Worm (Caenorhabditis elegans) whole organism, dauer: ENCODE measurements around the gene snf-11.

Experiments
- unc-62 ChIP-seq: sonication (generic microtip); optimal IDR thresholded peaks from 2 replicates; lab custom pipeline; 2017; ENCODE audit warnings: missing biosample characterization, missing genetic modification reagents, missing genetic modification characterization

The snf-11 gene

DNA sequence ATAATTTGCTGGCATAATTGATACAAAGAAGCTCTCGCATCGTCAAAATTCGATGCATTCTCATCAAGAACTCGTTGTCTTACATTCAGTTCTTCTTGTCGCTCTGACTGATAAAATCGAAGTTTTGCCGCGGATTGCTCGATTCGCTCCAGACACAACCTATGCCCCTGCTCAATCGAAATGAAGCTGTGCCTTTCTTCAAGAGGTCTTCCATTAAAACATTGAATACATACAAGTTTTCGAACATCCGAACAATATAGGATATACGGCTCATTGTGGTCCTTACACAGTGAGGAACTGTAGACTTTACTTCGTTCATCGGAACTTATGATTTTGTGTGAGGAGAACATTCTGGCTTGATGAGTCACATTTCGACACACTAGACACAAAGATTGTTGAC is 12.6 kb upstream of the snf-11 start:
- TF ChIP-seq unc-62 (GFP tag; lab: Kevin White, UChicago): no peak

DNA sequence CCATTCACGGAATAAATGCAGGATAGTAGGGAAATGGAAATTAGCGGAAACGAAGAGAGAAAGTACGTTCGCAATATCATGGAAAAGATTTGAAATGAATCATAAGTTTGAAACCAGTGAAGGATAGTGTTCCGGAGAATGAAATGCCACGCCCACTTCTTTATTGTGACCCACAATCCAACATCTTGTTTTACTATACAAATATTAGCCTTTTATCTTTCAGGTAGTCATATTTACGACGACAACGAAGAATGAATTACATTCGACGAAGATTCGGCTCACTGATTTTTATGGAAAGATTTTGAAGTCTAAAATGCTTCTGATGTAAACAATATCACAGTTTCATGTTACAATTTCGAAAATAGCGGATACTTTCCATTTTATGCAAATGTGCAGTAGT is 8.6 kb upstream of the snf-11 start, which contains the start of gene cutl-18:
TSS of gene cutl-18 (minus strand) at position 101 of the 400 bp plus-strand sequence.
- TF ChIP-seq unc-62 (GFP tag; lab: Kevin White, UChicago): no peak

DNA sequence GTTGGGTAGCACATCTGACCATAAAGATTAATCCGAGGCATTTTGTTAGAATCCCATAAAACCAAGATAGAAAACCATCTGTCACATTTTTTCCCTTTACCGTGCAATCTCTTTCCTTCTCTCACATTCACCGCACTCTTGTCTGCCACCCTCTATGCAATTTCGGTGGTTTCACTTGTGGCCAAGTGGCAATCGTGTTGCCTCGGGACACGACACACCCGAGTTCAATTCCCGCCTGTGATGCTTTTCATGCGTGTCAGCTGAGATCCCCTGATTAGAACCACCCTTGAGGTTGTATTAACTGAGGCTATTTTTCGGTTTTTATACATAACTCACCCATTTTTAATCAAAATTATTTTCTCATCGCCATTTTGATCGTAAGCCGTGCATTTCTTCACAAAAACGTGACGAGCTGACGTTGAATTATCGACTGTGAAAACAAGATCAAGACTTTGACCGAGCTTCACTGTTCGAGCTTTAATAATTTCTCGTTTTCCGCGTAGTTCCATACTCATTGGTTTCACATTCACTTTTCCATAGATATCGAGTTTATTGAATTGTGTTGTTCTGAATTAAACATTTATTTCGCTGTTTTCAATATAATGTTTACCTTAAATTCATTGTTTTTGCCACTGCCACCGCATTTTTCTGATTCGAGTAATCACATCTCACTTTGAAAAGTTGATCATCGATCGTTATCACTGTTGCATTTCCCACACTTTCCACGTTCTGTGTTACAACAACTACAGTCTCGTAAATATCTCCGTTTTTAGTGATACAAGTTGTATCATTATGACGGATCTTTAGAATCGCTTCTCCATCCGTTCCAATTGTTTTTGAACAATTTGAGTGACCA is 6.0 kb upstream of the snf-11 start:
- no peak for TF ChIP-seq unc-62 (GFP tag; lab: Kevin White, UChicago)

DNA sequence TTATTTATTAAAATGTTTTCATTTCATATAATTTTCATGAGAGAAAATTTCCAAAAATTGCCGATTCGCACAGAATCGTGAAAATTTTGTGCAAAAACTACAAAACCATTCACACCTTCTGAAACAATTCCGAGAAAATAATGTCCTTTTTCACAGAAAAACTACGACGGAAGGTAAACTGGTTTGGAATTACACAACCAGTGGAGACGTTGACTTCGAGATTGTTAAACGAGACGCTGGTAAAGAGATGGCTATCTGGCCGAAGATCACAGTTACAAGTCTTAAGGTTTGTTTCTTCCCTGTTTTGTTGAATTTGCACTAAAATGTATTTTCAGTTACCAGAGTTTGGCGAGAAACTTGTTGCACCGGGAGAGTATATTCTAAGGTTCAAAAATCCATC is 4.7 kb upstream of the snf-11 start:
- no peak for TF ChIP-seq unc-62 (GFP tag; lab: Kevin White, UChicago)

DNA sequence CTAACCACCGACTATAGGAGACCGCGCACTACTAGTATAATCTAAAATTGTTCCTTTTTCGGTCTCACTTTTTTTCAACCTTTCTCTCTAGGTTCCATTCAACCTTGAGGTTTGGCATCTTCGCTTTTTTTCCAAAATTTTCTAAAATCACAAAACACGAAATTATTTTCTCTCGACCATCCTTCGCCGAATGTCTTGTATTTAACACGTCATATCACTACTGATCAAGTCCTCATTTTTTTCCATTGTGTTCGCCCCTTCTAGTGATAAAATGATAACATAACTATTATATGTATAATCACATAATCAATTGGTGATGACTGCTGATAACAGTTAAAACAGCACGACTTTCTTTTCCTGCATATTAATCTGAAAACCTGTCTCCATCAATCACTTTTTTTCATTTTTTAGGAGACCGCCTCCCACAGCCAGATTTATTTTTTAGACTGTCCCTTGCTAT is 2.8 kb upstream of the snf-11 start, which contains the start of gene T03F7.7:
TSS of gene T03F7.7 (plus strand) at position 410 of the 460 bp plus-strand sequence.
- no peak for TF ChIP-seq unc-62 (GFP tag; lab: Kevin White, UChicago)

DNA sequence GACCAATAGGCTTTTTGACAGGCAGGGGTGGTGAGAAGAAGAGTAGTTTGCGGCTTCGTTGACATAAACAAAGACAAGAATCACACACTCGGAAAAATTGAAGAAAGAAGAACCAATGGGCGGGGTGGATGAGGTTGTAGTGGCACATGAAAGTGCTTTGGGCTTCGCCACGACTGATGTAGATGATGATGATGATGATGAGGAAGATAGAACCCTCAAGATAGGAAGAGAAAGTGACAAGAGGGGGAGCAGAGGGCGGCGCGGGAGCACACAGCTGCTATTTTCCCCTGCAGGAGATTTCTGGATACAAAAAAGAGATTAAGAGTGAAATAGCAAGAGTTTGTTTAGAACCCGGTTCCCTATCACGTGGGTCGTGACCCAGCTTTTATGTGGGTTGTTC is 669 bp upstream of the snf-11 start:
- TF ChIP-seq unc-62 (GFP tag; lab: Kevin White, UChicago): no peak

DNA sequence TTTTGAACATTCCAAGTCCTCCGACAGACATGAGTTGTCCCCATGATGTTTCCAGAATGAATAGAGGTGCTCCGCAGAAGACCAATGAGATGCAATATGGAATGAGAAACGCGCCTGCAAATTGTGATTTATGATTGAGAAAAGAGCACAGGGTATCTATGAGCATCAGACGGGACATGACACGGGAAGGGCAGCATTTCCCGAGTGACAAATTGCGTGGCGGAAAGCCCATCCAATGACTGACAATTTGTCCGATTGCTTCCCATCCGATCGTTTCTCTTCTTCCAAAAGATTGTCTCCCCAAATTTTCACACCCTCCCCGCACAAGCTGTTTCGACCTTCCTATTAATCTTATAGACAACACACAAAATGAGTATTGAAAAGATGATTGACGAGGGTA is 465 bp downstream of the snf-11 start:
- TF ChIP-seq unc-62 (GFP tag; lab: Kevin White, UChicago): no peak

DNA sequence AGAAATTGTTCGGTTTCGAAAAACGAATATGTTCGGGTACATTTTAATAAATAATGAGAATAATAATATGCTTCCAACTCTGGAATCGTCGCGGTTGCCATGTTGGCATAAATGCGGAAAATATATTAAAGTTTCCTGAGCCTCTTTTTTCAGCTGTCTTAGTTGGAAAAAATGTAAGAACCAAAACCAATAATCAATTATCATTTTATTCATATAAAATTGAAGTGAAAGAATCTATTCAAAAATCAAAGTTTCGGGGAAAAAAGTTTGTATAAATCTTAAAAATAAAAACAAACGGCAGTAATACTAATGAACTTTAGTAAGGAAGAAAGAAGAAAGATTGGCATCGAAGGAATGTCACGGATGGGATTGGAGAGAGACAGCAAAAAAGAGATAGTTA is 3.4 kb downstream of the snf-11 start, which contains the start of gene srh-45:
TSS of gene srh-45 (minus strand) at position 101 of the 400 bp plus-strand sequence.
- TF ChIP-seq unc-62 (GFP tag; lab: Kevin White, UChicago): no peak

DNA sequence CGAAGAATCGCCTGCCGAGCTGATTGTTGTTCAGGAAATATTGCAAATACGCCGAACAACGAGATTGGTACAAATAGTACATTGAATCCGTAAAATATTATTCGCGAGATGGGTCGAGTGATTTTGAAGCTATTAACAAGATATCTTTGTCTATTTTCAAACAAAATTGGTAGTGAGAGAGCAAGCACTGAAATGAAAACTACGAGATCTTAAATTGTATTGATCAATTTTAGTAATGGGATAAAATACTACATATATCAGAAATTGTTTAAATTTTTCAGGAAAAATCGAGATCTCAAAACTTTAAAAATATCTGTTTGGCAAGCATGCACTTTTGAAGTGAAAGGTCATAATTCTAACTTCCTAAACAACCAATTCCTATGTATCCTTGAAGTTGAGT is 4.0 kb downstream of the snf-11 start:
- TF ChIP-seq unc-62 (GFP tag; lab: Kevin White, UChicago): no peak

DNA sequence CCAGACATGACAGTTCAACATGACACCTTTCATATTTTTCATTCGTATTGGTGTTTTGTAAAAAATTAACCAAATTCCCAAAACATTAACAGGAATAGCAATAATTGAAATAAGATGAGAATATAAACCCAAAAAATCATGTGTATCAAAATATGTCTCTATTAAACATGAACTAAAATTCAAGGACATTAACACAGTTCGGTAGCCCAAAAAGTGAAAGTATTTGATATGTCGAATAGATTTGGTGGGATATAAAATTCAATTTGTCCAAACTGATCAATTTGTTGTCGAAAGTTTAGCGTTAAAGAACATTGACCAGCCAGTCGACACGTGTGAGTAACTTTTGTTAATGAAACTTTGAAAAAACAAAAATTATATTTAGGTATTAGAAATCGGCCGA is 5.5 kb downstream of the snf-11 start, which contains the start of gene srh-46:
TSS of gene srh-46 (minus strand) at position 189 of the 400 bp plus-strand sequence.
- TF ChIP-seq unc-62 (GFP tag; lab: Kevin White, UChicago): no peak

DNA sequence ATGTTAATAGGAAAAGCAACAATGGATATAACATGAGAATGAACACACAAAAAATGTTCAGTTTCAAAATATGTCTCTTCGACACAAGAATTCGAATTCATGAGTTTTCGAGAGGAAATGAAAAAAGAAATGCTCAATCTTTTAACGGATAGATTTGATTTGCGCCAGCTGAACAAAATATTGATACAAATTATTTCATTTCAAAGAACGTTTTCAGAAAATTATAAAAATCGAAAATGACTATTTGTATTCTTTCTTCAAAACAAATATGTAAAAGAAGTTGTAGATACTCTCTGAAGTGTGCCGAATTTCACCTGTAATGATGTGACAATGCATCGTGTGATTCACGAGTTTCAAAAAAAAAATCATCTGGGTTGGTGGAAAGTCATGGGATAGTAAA is 7.7 kb downstream of the snf-11 start, which contains the start of gene srh-47:
TSS of gene srh-47 (minus strand) at position 101 of the 400 bp plus-strand sequence.
- TF ChIP-seq unc-62 (GFP tag; lab: Kevin White, UChicago): no peak

DNA sequence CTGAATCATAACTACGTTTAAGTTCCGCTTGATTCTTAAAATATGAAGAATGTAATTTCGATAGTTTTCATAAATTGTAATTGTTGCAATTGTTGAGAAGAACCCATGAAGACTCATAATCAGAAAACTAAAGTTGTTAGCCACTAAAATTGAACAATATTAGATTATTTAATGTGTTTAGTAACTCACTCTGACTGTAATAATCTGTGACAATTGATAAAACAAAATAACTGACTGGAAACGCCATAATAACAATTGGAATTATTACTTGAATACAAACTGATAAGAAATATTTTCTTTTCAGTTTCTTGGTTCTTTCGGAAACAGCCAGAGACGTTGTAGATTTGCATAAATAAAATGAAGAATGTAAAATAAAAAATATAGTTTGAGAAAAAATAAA is 8.8 kb downstream of the snf-11 start:
- TF ChIP-seq unc-62 (GFP tag; lab: Kevin White, UChicago): no peak

DNA sequence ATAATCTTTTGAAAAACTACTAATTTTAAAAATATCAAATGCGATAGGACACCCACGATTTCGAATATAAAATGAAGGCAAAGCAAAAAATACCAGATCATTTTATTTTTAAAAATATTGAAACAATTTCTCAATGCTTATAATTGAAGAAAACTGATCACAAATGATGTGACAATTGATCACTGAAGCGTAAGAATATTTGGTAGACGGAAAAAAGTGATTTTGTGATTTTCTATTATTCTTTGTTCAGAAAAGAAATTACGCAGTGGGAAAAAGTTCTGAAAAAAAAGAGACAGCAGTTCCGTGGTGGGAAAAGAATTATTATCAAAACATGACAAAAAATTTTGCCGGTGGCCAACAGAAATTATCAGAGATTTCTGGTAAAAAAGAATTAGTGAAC is 9.6 kb downstream of the snf-11 start, which contains the start of gene T03F7.5:
TSS of gene T03F7.5 (minus strand) at position 101 of the 400 bp plus-strand sequence.
- TF ChIP-seq unc-62 (GFP tag; lab: Kevin White, UChicago): no peak

DNA sequence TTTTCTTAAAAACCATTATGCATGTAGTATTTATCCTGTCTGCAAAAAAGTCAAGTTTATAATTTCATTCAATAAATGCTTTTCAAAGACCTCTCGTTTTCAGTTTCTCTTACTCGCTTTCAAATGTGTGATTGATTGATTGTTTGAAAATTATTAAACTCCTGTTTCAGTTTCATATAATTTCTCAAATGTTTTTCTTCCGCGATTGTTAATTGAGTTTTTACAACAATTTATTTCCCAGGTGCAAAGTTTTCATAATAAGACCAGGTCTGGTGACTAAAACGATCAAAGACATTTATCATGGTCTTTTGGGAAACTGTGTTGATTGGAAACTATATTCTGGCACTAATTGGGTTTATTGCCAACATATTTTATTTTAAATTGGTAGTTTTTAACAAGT is 13.9 kb downstream of the snf-11 start, which contains the start of gene T03F7.6:
TSS of gene T03F7.6 (plus strand) at position 301 of the 400 bp plus-strand sequence.
- no peak for TF ChIP-seq unc-62 (GFP tag; lab: Kevin White, UChicago)

DNA sequence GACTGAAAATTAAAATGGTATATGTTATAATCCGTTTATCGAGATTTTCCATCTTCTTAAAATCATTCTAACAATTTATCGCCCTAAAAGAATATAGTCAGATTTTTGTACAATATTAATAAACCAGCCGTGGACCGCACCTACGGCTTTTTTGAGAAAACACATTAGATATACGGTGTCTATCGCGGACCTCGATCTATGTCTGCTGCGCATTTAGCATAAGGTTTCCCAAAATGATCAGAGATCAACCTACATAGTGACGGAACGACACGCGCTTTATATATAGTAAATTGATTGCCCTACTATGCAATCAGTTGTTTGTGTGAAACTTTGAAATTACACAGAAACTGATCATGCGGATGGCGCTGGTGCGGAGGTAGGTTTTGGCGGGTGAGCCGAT is 15.6 kb downstream of the snf-11 start:
- no peak for TF ChIP-seq unc-62 (GFP tag; lab: Kevin White, UChicago)

DNA sequence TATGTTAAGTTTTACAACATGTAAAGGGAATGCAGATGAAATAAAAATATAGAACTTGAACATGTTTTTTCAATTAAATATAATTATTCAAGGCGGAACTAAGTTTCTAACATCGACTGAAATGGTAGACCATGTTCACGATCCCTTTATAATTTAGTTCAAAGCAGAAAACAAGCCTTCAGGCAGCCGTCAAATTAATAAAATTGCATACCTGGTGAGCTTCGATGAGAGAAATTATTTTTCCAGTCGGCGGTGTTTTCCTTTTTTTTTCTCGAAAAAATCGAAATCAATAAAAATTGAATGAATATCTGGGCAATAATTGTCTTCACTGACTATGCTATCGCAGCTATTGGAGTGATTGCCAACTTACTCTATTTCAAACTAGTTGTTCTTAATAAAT is 17.4 kb downstream of the snf-11 start, which contains the start of gene C03E10.1:
TSS of gene C03E10.1 (plus strand) at position 301 of the 400 bp plus-strand sequence.
- TF ChIP-seq unc-62 (GFP tag; lab: Kevin White, UChicago): no peak
